Fruit fly (Drosophila melanogaster) whole organism, embryonic: ENCODE data around the gene CG7634.

ENCODE experiments used
- BEAF-32 ChIP-seq: fragments of 200-800 bp; sonication (Bioruptor generic); optimal IDR thresholded peaks from 3 replicates; lab custom pipeline; 2017; ENCODE audit warnings: missing biosample characterization, missing genetic modification characterization, mild to moderate bottlenecking, moderate library complexity, missing genetic modification reagents
- CG10462 ChIP-seq: fragments of 200-800 bp; sonication (Bioruptor generic); optimal IDR thresholded peaks from 2 replicates; lab custom pipeline; 2016; ENCODE audit warnings: missing biosample characterization, missing genetic modification characterization
- CG1602 ChIP-seq: fragments of 200-800 bp; sonication (Bioruptor generic); optimal IDR thresholded peaks from 3 replicates; lab custom pipeline; 2016; ENCODE audit warnings: missing biosample characterization, missing genetic modification characterization
- CG7357 ChIP-seq: fragments of 200-800 bp; sonication (Bioruptor generic); IDR thresholded peaks from 3 replicates; pipeline ENCODE4 v1.3.6; 2022; ENCODE audit warnings: missing biosample characterization, missing genetic modification characterization
- CG7928 ChIP-seq: fragments of 200-800 bp; sonication (Bioruptor generic); optimal IDR thresholded peaks from 2 replicates; lab custom pipeline; 2017; ENCODE audit warnings: missing biosample characterization, mild to moderate bottlenecking, missing genetic modification characterization
- Dp ChIP-seq: fragments of 200-800 bp; sonication (Bioruptor generic); optimal IDR thresholded peaks from 2 replicates; lab custom pipeline; 2018; ENCODE audit warnings: missing biosample characterization, mild to moderate bottlenecking, missing genetic modification characterization, moderate library complexity
- HHEX ChIP-seq: fragments of 200-800 bp; sonication (Bioruptor generic); optimal IDR thresholded peaks from 3 replicates; lab custom pipeline; 2017; ENCODE audit warnings: missing biosample characterization, mild to moderate bottlenecking, missing genetic modification characterization, missing genetic modification reagents
- Optix ChIP-seq: fragments of 200-800 bp; sonication (Bioruptor generic); IDR thresholded peaks from 3 replicates; pipeline ENCODE4 v1.3.6; 2022; ENCODE audit warnings: missing biosample characterization, missing genetic modification characterization
- Scr ChIP-seq: fragments of 200-800 bp; sonication (Bioruptor generic); IDR thresholded peaks from 2 replicates; pipeline ENCODE4 v1.3.6; 2022; ENCODE audit warnings: missing biosample characterization, missing genetic modification characterization; ENCODE audit not compliant: partially characterized antibody
- YL-1 ChIP-seq: fragments of 200-800 bp; sonication (Bioruptor generic); optimal IDR thresholded peaks from 3 replicates; lab custom pipeline; 2017; ENCODE audit warnings: missing biosample characterization, mild to moderate bottlenecking, missing genetic modification characterization
- dpn ChIP-seq, 2 experiments: fragments of 200-800 bp; sonication (Bioruptor generic); optimal IDR thresholded peaks; 3 replicates each; lab custom pipeline; 2016; ENCODE audit warnings: missing biosample characterization in 2 of 2, missing genetic modification characterization in 2 of 2
- gsb-n ChIP-seq: fragments of 200-800 bp; sonication (Bioruptor generic); optimal IDR thresholded peaks from 3 replicates; lab custom pipeline; 2018; ENCODE audit warnings: missing biosample characterization, mild to moderate bottlenecking, missing genetic modification characterization
- sqz ChIP-seq: fragments of 200-800 bp; sonication (Bioruptor generic); optimal IDR thresholded peaks from 3 replicates; lab custom pipeline; 2018; ENCODE audit warnings: missing biosample characterization, mild to moderate bottlenecking, missing genetic modification characterization
- trem ChIP-seq: fragments of 200-800 bp; optimal IDR thresholded peaks from 3 replicates; lab custom pipeline; 2019; ENCODE audit warnings: missing biosample characterization, mild to moderate bottlenecking, missing genetic modification characterization, moderate library complexity

DNA sequence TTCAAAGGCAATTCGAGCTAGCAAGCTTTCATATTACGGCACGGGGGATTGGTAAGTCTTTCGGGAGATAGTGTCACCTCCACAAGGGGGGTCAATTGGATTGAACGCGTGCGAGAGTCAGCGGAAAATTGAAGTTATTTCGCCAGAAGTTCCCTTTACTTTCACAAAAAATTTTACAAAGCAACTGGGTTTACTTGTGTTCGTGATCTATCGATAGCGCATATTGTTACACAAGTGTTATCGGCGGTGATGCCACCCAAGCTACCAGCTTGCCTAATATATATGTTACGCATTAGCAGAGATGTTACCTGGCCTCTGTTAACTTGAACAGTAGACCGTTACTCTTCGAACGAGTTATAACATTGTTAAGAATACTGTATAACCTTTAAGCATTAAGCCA lies 10.5 kb upstream of the CG7634 start, which contains the start of gene Wnk:
- TF ChIP-seq sqz (GFP tag; lab: Kevin White, UChicago): no peak
- TF ChIP-seq dpn (GFP tag; optimal IDR thresholded peaks at IDR 0.05; lab: Kevin White, UChicago): no peak
- TF ChIP-seq CG7357 (GFP tag; lab: Robert Waterston, UW): no peak
- TF ChIP-seq BEAF-32: peak; percentile 80
- no peak for TF ChIP-seq gsb-n (tag; lab: Kevin White, UChicago)
- TF ChIP-seq Dp (GFP tag; lab: Kevin White, UChicago): peak; percentile 35
- peak; percentile 73 for TF ChIP-seq Scr
- no peak for TF ChIP-seq CG10462 (GFP tag; lab: Kevin White, UChicago)
- no peak for TF ChIP-seq CG1602
- TF ChIP-seq Optix (GFP tag; lab: Robert Waterston, UW): no peak
- TF ChIP-seq YL-1: peak; percentile 81
- no peak for TF ChIP-seq HHEX (GFP tag; lab: Kevin White, UChicago)
- TF ChIP-seq trem (tag; lab: Kevin White, UChicago): no peak
- TF ChIP-seq CG7928 (GFP tag; lab: Kevin White, UChicago): no peak
